Worm (Caenorhabditis elegans): ENCODE results near the gene srsx-19.

DNA sequence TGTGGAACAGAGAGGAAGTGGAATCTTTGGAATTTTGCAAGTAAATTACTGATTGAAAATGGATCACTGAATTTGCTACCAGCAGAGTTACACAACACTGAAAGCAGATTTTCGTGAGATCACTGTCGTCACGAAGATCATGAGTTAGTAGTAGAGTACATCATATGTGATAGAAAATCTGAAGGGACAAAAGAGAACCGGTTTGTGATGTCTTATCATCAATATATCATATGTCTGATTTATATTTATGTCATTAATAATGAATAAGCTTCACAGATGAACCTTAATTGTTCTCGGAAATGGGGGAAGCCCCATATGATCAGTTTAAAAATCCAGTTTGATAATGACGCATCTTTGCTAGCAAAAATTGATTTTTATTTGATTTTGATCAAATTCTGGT is 48.6 kb downstream of the srsx-19 start:
- no peak for TF ChIP-seq ztf-23 (GFP tag; IDR thresholded peaks at IDR 0.05)
- no peak for TF ChIP-seq tab-1 (GFP tag; IDR thresholded peaks at IDR 0.05)
- no peak for TF ChIP-seq flt-1 (GFP tag; IDR thresholded peaks at IDR 0.05)
- no peak for TF ChIP-seq ztf-29 (GFP tag; IDR thresholded peaks at IDR 0.05)
- TF ChIP-seq T22C8.4 (GFP tag; IDR thresholded peaks at IDR 0.05): no peak
